Fruit fly (Drosophila melanogaster): Measurements from ENCODE around the gene pch2.

Gene pch2

DNA sequence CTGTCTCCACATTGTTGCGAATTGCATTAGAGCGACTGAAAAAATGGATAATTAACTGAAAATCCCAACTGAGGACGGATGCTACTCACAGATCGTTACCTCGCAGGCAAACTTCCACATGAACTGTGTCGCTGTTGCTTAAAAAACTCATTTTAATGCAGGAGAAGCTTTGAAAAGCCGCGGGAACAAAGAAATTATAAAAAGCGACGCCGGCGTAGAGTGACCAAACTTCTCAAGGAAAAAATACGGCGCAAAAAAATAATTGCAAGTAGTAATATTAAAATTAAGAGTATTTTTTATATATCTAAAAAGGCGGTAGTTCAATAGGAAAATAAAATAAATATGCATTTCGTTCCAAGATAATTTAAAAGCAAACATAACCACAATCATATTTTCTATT lies at the start of gene pch2:
TSS of gene pch2 (minus strand) at position 243 of the 400 bp plus-strand sequence.
- TF ChIP-seq Myc (optimal IDR thresholded peaks at IDR 0.05) (no peak), Abd-B (GFP tag; optimal IDR thresholded peaks at IDR 0.05) (no peak), dl (GFP tag; optimal IDR thresholded peaks at IDR 0.05; ENCODE audit: insufficient read depth in 1 of 2, partially characterized antibody in 2 of 2) (no peak), sv (GFP tag; optimal IDR thresholded peaks at IDR 0.05) (no peak), Sp1 (GFP tag; optimal IDR thresholded peaks at IDR 0.05) (no peak), Hr83 (GFP tag; optimal IDR thresholded peaks at IDR 0.05; ENCODE audit: poor library complexity, severe bottlenecking) (no peak), CrebA (GFP tag; optimal IDR thresholded peaks at IDR 0.05; ENCODE audit: borderline replicate concordance) (no peak), Vsx2 (GFP tag; optimal IDR thresholded peaks at IDR 0.05; ENCODE audit: partially characterized antibody) (no peak)

DNA sequence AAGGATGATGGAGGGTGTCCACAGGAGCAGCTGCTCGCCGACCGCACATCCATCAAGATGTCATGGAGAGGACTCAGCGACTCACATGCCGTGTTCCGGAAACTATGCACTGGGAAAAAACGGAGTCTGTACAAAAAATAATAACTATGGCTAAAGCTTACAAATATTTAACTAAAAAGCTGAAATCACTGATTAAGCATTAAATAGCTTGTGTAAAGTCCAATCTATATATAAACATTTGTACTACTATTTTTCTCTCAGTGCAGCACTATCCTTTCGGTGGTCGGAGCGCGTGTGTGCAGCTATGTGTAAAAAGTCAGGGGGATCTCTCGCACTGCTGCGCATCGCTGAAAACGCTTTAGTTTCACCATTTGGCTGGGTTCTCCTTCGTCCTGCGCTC lies 34.6 kb upstream of the pch2 start:
- TF ChIP-seq CG9705 (GFP tag; optimal IDR thresholded peaks at IDR 0.05): no peak
- TF ChIP-seq CrebA (GFP tag; optimal IDR thresholded peaks at IDR 0.05; ENCODE audit: borderline replicate concordance): no peak
- no peak for TF ChIP-seq jim (GFP tag; optimal IDR thresholded peaks at IDR 0.05)
- no peak for TF ChIP-seq pan (optimal IDR thresholded peaks at IDR 0.05)
- TF ChIP-seq Myc (optimal IDR thresholded peaks at IDR 0.05): no peak
- no peak for TF ChIP-seq CG32264 (GFP tag; optimal IDR thresholded peaks at IDR 0.05)
- TF ChIP-seq dsf (GFP tag; optimal IDR thresholded peaks at IDR 0.05; ENCODE audit: borderline replicate concordance): no peak
- TF ChIP-seq Dif (GFP tag; optimal IDR thresholded peaks at IDR 0.05; ENCODE audit: partially characterized antibody): no peak
- TF ChIP-seq dmrt93B (GFP tag; optimal IDR thresholded peaks at IDR 0.05): no peak
- no peak for TF ChIP-seq OdsH (GFP tag; optimal IDR thresholded peaks at IDR 0.05)
- no peak for TF ChIP-seq dl (GFP tag; optimal IDR thresholded peaks at IDR 0.05; ENCODE audit: insufficient read depth in 1 of 2, partially characterized antibody in 2 of 2)
- no peak for TF ChIP-seq woc (GFP tag; optimal IDR thresholded peaks at IDR 0.05)
- no peak for TF ChIP-seq Abd-B (GFP tag; optimal IDR thresholded peaks at IDR 0.05)
- TF ChIP-seq Dfd (GFP tag; optimal IDR thresholded peaks at IDR 0.05): no peak
- no peak for TF ChIP-seq Mio (GFP tag; optimal IDR thresholded peaks at IDR 0.05)
- no peak for TF ChIP-seq lola (GFP tag; optimal IDR thresholded peaks at IDR 0.05)
- no peak for TF ChIP-seq foxo (GFP tag; optimal IDR thresholded peaks at IDR 0.05)
- TF ChIP-seq N (GFP tag; optimal IDR thresholded peaks at IDR 0.05): no peak

DNA sequence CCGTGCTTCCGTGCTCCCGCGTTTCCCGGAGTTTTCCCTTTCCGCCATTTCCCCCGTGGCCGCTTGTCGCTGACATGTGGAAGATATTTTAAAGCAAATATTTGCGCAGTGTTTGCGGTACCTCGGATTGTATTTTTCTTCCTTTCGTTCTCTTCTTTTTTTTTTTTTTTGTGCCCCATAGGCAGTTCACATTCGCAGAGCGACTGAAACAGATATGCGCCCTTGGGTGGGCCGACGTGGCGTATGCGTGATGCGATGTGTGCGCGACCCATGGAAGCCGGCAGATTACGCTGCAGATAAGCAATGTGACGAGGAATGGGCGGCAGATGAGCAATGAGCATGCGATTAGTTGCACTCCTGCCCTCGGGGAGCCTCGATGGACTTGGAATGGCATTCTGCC lies 26.3 kb upstream of the pch2 start:
- no peak for TF ChIP-seq GATAd (GFP tag; optimal IDR thresholded peaks at IDR 0.05)
- TF ChIP-seq brk (GFP tag; optimal IDR thresholded peaks at IDR 0.05): no peak
- no peak for TF ChIP-seq pan (optimal IDR thresholded peaks at IDR 0.05)
- TF ChIP-seq woc (GFP tag; optimal IDR thresholded peaks at IDR 0.05): no peak
- TF ChIP-seq Sp1 (GFP tag; optimal IDR thresholded peaks at IDR 0.05): no peak
- no peak for TF ChIP-seq Jra (GFP tag; optimal IDR thresholded peaks at IDR 0.05)
- no peak for TF ChIP-seq lola (GFP tag; optimal IDR thresholded peaks at IDR 0.05)
- no peak for TF ChIP-seq Hr83 (GFP tag; optimal IDR thresholded peaks at IDR 0.05; ENCODE audit: poor library complexity, severe bottlenecking)
- no peak for TF ChIP-seq dsf (GFP tag; optimal IDR thresholded peaks at IDR 0.05; ENCODE audit: borderline replicate concordance)
- TF ChIP-seq Dif (GFP tag; optimal IDR thresholded peaks at IDR 0.05; ENCODE audit: partially characterized antibody): no peak
- no peak for TF ChIP-seq sv (GFP tag; optimal IDR thresholded peaks at IDR 0.05)
- no peak for TF ChIP-seq tai (GFP tag; optimal IDR thresholded peaks at IDR 0.05)
- TF ChIP-seq h (GFP tag; optimal IDR thresholded peaks at IDR 0.05): no peak
- no peak for TF ChIP-seq CrebA (GFP tag; optimal IDR thresholded peaks at IDR 0.05; ENCODE audit: borderline replicate concordance)
- no peak for TF ChIP-seq dl (GFP tag; optimal IDR thresholded peaks at IDR 0.05; ENCODE audit: insufficient read depth in 1 of 2, partially characterized antibody in 2 of 2)
- no peak for TF ChIP-seq Hnf4 (GFP tag; optimal IDR thresholded peaks at IDR 0.05)

DNA sequence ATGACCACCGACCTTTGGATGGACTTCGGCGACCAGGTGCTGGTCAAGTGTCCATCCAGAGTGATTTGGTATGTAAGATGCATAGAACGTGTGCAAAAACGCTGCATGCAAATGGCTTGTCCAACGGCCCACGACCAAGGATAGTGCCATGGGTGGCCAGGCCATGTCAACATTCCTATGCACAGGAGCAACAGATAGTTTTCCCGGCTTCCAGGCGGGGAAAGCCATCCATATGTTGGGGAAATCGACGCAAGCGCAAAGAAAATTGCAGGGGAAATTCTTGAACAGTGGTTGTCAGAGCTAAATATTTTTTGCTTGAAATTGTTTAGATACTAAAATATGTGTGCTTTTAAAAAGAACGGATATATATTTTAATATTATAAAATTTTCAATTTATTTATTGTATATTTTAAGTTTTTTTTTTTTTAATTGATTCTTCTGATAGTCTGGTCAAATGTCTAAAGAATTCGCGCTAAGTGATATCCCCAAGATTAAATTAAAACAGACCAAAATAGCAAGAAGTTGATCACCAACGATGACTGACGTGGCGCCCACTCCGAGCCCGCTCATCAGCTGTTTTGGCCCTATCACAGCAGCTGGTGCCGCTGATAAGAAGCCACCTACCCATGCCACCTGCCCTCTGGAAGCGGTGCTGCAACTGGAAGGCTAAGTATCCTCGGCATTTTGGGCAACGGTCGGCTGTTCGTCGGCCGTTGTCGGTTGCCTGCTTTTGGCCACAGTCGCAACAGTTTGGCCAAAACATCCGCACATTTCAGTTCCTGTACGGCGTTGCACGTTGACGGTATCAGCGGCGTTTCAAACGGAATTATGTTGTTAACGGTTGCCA lies 16.1 kb upstream of the pch2 start, which contains the start of gene 5-HT2B:
TSS of gene 5-HT2B (plus strand) at position 797 of the 847 bp plus-strand sequence.
- TF ChIP-seq HLH106 (tag; optimal IDR thresholded peaks at IDR 0.05) (no peak), lola (GFP tag; optimal IDR thresholded peaks at IDR 0.05) (no peak), CG32264 (GFP tag; optimal IDR thresholded peaks at IDR 0.05) (no peak), N (GFP tag; optimal IDR thresholded peaks at IDR 0.05) (no peak), Hnf4 (GFP tag; optimal IDR thresholded peaks at IDR 0.05) (no peak), Vsx2 (GFP tag; optimal IDR thresholded peaks at IDR 0.05; ENCODE audit: partially characterized antibody) (no peak), rgr (GFP tag; optimal IDR thresholded peaks at IDR 0.05) (no peak), ey (GFP tag; optimal IDR thresholded peaks at IDR 0.05) (no peak), Abd-B (GFP tag; optimal IDR thresholded peaks at IDR 0.05) (no peak), CrebA (GFP tag; optimal IDR thresholded peaks at IDR 0.05; ENCODE audit: borderline replicate concordance) (no peak), fru (GFP tag; optimal IDR thresholded peaks at IDR 0.05) (no peak), pan (optimal IDR thresholded peaks at IDR 0.05) (no peak), br (GFP tag; optimal IDR thresholded peaks at IDR 0.05) (no peak), Sp1 (GFP tag; optimal IDR thresholded peaks at IDR 0.05) (no peak), dl (GFP tag; optimal IDR thresholded peaks at IDR 0.05; ENCODE audit: insufficient read depth in 1 of 2, partially characterized antibody in 2 of 2) (no peak), foxo (GFP tag; optimal IDR thresholded peaks at IDR 0.05) (no peak), Mio (GFP tag; optimal IDR thresholded peaks at IDR 0.05) (no peak), Myc (optimal IDR thresholded peaks at IDR 0.05) (no peak)
